Fruit fly (Drosophila melanogaster) whole organism, embryonic: ENCODE data around the gene Unc-115b.
A peak's percentile ranks its signal among the peaks of the same experiment; 100 is the strongest.

Experiments used
- BEAF-32 ChIP-seq: fragments of 200-800 bp; sonication (Bioruptor generic); optimal IDR thresholded peaks from 3 replicates; lab custom pipeline; 2017; ENCODE audit warnings: missing biosample characterization, missing genetic modification characterization, mild to moderate bottlenecking, moderate library complexity, missing genetic modification reagents
- Bdp1 ChIP-seq: fragments of 200-800 bp; sonication (Bioruptor generic); optimal IDR thresholded peaks from 3 replicates; lab custom pipeline; 2016; ENCODE audit warnings: missing biosample characterization, missing genetic modification characterization
- BtbVII ChIP-seq: fragments of 200-800 bp; sonication (Bioruptor generic); optimal IDR thresholded peaks from 3 replicates; lab custom pipeline; 2017; ENCODE audit warnings: missing biosample characterization, mild to moderate bottlenecking, missing genetic modification characterization
- CG10209 ChIP-seq: fragments of 200-800 bp; sonication (Bioruptor generic); optimal IDR thresholded peaks from 3 replicates; lab custom pipeline; 2017; ENCODE audit warnings: missing biosample characterization, mild to moderate bottlenecking, missing genetic modification characterization, missing genetic modification reagents
- CG10543 ChIP-seq: fragments of 200-800 bp; sonication (Bioruptor generic); optimal IDR thresholded peaks from 3 replicates; lab custom pipeline; 2017; ENCODE audit warnings: missing biosample characterization, mild to moderate bottlenecking, missing genetic modification characterization, moderate library complexity
- CG11504 ChIP-seq: fragments of 200-800 bp; sonication (Bioruptor generic); optimal IDR thresholded peaks from 3 replicates; lab custom pipeline; 2019; ENCODE audit warnings: missing biosample characterization, mild to moderate bottlenecking, missing genetic modification characterization, moderate library complexity
- CG12769 ChIP-seq: fragments of 200-800 bp; sonication (Bioruptor generic); optimal IDR thresholded peaks from 2 replicates; lab custom pipeline; 2019; ENCODE audit warnings: missing biosample characterization, mild to moderate bottlenecking, missing genetic modification characterization, moderate library complexity
- CG13296 ChIP-seq: fragments of 200-800 bp; sonication (Bioruptor generic); optimal IDR thresholded peaks from 3 replicates; lab custom pipeline; 2018; ENCODE audit warnings: missing biosample characterization, mild to moderate bottlenecking, missing genetic modification characterization
- CG13894 ChIP-seq: fragments of 200-800 bp; sonication (Bioruptor generic); optimal IDR thresholded peaks from 3 replicates; lab custom pipeline; 2018; ENCODE audit warnings: missing biosample characterization, mild to moderate bottlenecking, missing genetic modification characterization, moderate library complexity
- CG14050 ChIP-seq: fragments of 200-800 bp; sonication (Bioruptor generic); IDR thresholded peaks from 3 replicates; pipeline ENCODE4 v1.3.6; 2022; ENCODE audit warnings: missing biosample characterization, missing genetic modification characterization
- CG15514 ChIP-seq: fragments of 200-800 bp; sonication (Bioruptor generic); optimal IDR thresholded peaks from 3 replicates; lab custom pipeline; 2017; ENCODE audit warnings: missing biosample characterization, missing genetic modification characterization, mild to moderate bottlenecking, moderate library complexity, missing genetic modification reagents
- CG16813 ChIP-seq: fragments of 200-800 bp; sonication (Bioruptor generic); IDR thresholded peaks from 3 replicates; pipeline ENCODE4 v1.3.6; 2022; ENCODE audit warnings: missing biosample characterization, missing genetic modification characterization; ENCODE audit not compliant: partially characterized antibody
- CG17385 ChIP-seq: fragments of 200-800 bp; sonication (Bioruptor generic); optimal IDR thresholded peaks from 3 replicates; lab custom pipeline; 2018; ENCODE audit warnings: missing biosample characterization, mild to moderate bottlenecking, missing genetic modification characterization
- CG17912 ChIP-seq: fragments of 200-800 bp; sonication (Bioruptor generic); optimal IDR thresholded peaks from 2 replicates; lab custom pipeline; 2018; ENCODE audit warnings: missing biosample characterization, mild to moderate bottlenecking, missing genetic modification characterization
- CG31365 ChIP-seq: fragments of 200-800 bp; sonication (Bioruptor generic); optimal IDR thresholded peaks from 2 replicates; lab custom pipeline; 2018; ENCODE audit warnings: missing biosample characterization, mild to moderate bottlenecking, missing genetic modification characterization
- CG4328 ChIP-seq: fragments of 200-800 bp; sonication (Bioruptor generic); optimal IDR thresholded peaks from 3 replicates; lab custom pipeline; 2017; ENCODE audit warnings: missing biosample characterization, missing genetic modification reagents, missing genetic modification characterization
- CG6813 ChIP-seq: fragments of 200-800 bp; sonication (Bioruptor generic); optimal IDR thresholded peaks from 2 replicates; lab custom pipeline; 2017; ENCODE audit warnings: missing biosample characterization, missing genetic modification characterization, mild to moderate bottlenecking, moderate library complexity, missing genetic modification reagents
- CG7987 ChIP-seq: fragments of 200-800 bp; sonication (Bioruptor generic); optimal IDR thresholded peaks from 2 replicates; lab custom pipeline; 2018; ENCODE audit warnings: missing biosample characterization, mild to moderate bottlenecking, missing genetic modification characterization, moderate library complexity
- CG8290 ChIP-seq, 3 experiments: fragments of 200-800 bp; sonication (Bioruptor generic); optimal IDR thresholded peaks; 2 replicates each; lab custom pipeline; 2016 to 2019; ENCODE audit warnings: missing biosample characterization in 3 of 3, missing genetic modification characterization in 3 of 3, mild to moderate bottlenecking in 2 of 3, moderate library complexity in 1 of 3
- CHES-1-like ChIP-seq: fragments of 200-800 bp; sonication (Bioruptor generic); optimal IDR thresholded peaks from 2 replicates; lab custom pipeline; 2016; ENCODE audit warnings: missing biosample characterization, missing genetic modification characterization
- Eip74EF ChIP-seq, 2 experiments: fragments of 200-800 bp in 1 of 2; fragments of >200 bp in 1 of 2; sonication (Bioruptor generic) in 1 of 2; optimal IDR thresholded peaks; 2 replicates each; lab custom pipeline; 2017 to 2019; ENCODE audit warnings: missing biosample characterization in 2 of 2, missing genetic modification characterization in 2 of 2, mild to moderate bottlenecking in 1 of 2, moderate library complexity in 1 of 2
- HHEX ChIP-seq: fragments of 200-800 bp; sonication (Bioruptor generic); optimal IDR thresholded peaks from 3 replicates; lab custom pipeline; 2017; ENCODE audit warnings: missing biosample characterization, mild to moderate bottlenecking, missing genetic modification characterization, missing genetic modification reagents
- HmgZ ChIP-seq: fragments of 200-800 bp; sonication (Bioruptor generic); optimal IDR thresholded peaks from 2 replicates; lab custom pipeline; 2018; ENCODE audit warnings: missing biosample characterization, mild to moderate bottlenecking, missing genetic modification characterization
- Hr51 ChIP-seq, 2 experiments: fragments of 200-800 bp; sonication (Bioruptor generic); optimal IDR thresholded peaks; 2 replicates in 1 of 2; 3 replicates in 1 of 2; lab custom pipeline; 2016 to 2018; ENCODE audit warnings: missing biosample characterization in 2 of 2, missing genetic modification characterization in 2 of 2, mild to moderate bottlenecking in 1 of 2, moderate library complexity in 1 of 2
- Meics ChIP-seq: fragments of 200-800 bp; sonication (Bioruptor generic); optimal IDR thresholded peaks from 2 replicates; lab custom pipeline; 2017; ENCODE audit warnings: missing biosample characterization, mild to moderate bottlenecking, missing genetic modification characterization
- Side ChIP-seq: fragments of 200-800 bp; sonication (Bioruptor generic); optimal IDR thresholded peaks from 2 replicates; lab custom pipeline; 2016; ENCODE audit warnings: missing biosample characterization, missing genetic modification characterization
- Sox100B ChIP-seq: fragments of 200-800 bp; sonication (Bioruptor generic); optimal IDR thresholded peaks from 3 replicates; lab custom pipeline; 2018; ENCODE audit warnings: missing biosample characterization, mild to moderate bottlenecking, missing genetic modification characterization
- Sox102F ChIP-seq: fragments of 200-800 bp; sonication (Bioruptor generic); optimal IDR thresholded peaks from 2 replicates; lab custom pipeline; 2018; ENCODE audit warnings: missing biosample characterization, mild to moderate bottlenecking, missing genetic modification characterization, moderate library complexity
- Ssrp ChIP-seq: fragments of 200-800 bp; sonication (Bioruptor generic); optimal IDR thresholded peaks from 2 replicates; lab custom pipeline; 2018; ENCODE audit warnings: missing biosample characterization, mild to moderate bottlenecking, missing genetic modification characterization, moderate library complexity
- Vsx1 ChIP-seq: fragments of 200-800 bp; sonication (Bioruptor generic); optimal IDR thresholded peaks from 2 replicates; lab custom pipeline; 2017; ENCODE audit warnings: missing biosample characterization, mild to moderate bottlenecking, missing genetic modification characterization, missing genetic modification reagents
- Xbp1 ChIP-seq: fragments of 200-800 bp; sonication (Bioruptor generic); optimal IDR thresholded peaks from 3 replicates; lab custom pipeline; 2016; ENCODE audit warnings: missing biosample characterization, mild to moderate bottlenecking, missing genetic modification characterization
- abd-A ChIP-seq: fragments of 200-800 bp; sonication (Bioruptor generic); optimal IDR thresholded peaks from 3 replicates; lab custom pipeline; 2019; ENCODE audit warnings: missing biosample characterization, mild to moderate bottlenecking, missing genetic modification characterization, moderate library complexity
- ac ChIP-seq: fragments of 200-800 bp; sonication (Bioruptor generic); optimal IDR thresholded peaks from 3 replicates; lab custom pipeline; 2017; ENCODE audit warnings: missing biosample characterization, mild to moderate bottlenecking, missing genetic modification characterization
- chn ChIP-seq: fragments of 200-800 bp; sonication (Bioruptor generic); optimal IDR thresholded peaks from 2 replicates; lab custom pipeline; 2016; ENCODE audit warnings: missing biosample characterization, missing genetic modification characterization
- fd3F ChIP-seq: fragments of 200-800 bp; sonication (Bioruptor generic); optimal IDR thresholded peaks from 2 replicates; lab custom pipeline; 2018; ENCODE audit warnings: missing biosample characterization, mild to moderate bottlenecking, missing genetic modification characterization, moderate library complexity
- gce ChIP-seq: fragments of 200-800 bp; sonication (Bioruptor generic); IDR thresholded peaks from 3 replicates; pipeline ENCODE4 v1.3.6; 2022; ENCODE audit warnings: missing biosample characterization, missing genetic modification characterization
- grn ChIP-seq: fragments of 200-800 bp; sonication (Bioruptor generic); optimal IDR thresholded peaks from 3 replicates; lab custom pipeline; 2017; ENCODE audit warnings: missing biosample characterization, missing genetic modification characterization
- her ChIP-seq: fragments of 200-800 bp; sonication (Bioruptor generic); optimal IDR thresholded peaks from 2 replicates; lab custom pipeline; 2016; ENCODE audit warnings: missing biosample characterization, missing genetic modification characterization
- hth ChIP-seq: fragments of >200 bp; optimal IDR thresholded peaks from 2 replicates; lab custom pipeline; 2017; ENCODE audit warnings: inconsistent platforms
- mam ChIP-seq: fragments of 200-800 bp; sonication (Bioruptor generic); optimal IDR thresholded peaks from 3 replicates; lab custom pipeline; 2016; ENCODE audit warnings: missing biosample characterization, missing genetic modification characterization
- mirr ChIP-seq: fragments of 200-800 bp; sonication (Bioruptor generic); optimal IDR thresholded peaks from 3 replicates; lab custom pipeline; 2018; ENCODE audit warnings: missing biosample characterization, mild to moderate bottlenecking, missing genetic modification characterization
- org-1 ChIP-seq: fragments of 200-800 bp; sonication (Bioruptor generic); optimal IDR thresholded peaks from 2 replicates; lab custom pipeline; 2017; ENCODE audit warnings: missing biosample characterization, missing genetic modification characterization
- pb ChIP-seq: fragments of 200-800 bp; sonication (Bioruptor generic); optimal IDR thresholded peaks from 3 replicates; lab custom pipeline; 2016; ENCODE audit warnings: missing biosample characterization, missing genetic modification characterization
- pho ChIP-seq: fragments of 200-800 bp; sonication (Bioruptor generic); optimal IDR thresholded peaks from 2 replicates; lab custom pipeline; 2016; ENCODE audit warnings: missing biosample characterization, missing genetic modification characterization
- scrt ChIP-seq: fragments of 200-800 bp; sonication (Bioruptor generic); optimal IDR thresholded peaks from 2 replicates; lab custom pipeline; 2018; ENCODE audit warnings: missing biosample characterization, mild to moderate bottlenecking, missing genetic modification characterization, moderate library complexity
- shn ChIP-seq: fragments of 200-800 bp; sonication (Bioruptor generic); optimal IDR thresholded peaks from 3 replicates; lab custom pipeline; 2016; ENCODE audit warnings: missing biosample characterization, missing genetic modification characterization
- sisA ChIP-seq: fragments of 200-800 bp; sonication (Bioruptor generic); IDR thresholded peaks from 2 replicates; pipeline ENCODE4 v1.3.6; 2022; ENCODE audit warnings: missing biosample characterization, missing genetic modification characterization
- tx ChIP-seq: fragments of 200-800 bp; sonication (Bioruptor generic); optimal IDR thresholded peaks from 2 replicates; lab custom pipeline; 2016; ENCODE audit warnings: missing biosample characterization, missing genetic modification characterization

Gene Unc-115b

DNA sequence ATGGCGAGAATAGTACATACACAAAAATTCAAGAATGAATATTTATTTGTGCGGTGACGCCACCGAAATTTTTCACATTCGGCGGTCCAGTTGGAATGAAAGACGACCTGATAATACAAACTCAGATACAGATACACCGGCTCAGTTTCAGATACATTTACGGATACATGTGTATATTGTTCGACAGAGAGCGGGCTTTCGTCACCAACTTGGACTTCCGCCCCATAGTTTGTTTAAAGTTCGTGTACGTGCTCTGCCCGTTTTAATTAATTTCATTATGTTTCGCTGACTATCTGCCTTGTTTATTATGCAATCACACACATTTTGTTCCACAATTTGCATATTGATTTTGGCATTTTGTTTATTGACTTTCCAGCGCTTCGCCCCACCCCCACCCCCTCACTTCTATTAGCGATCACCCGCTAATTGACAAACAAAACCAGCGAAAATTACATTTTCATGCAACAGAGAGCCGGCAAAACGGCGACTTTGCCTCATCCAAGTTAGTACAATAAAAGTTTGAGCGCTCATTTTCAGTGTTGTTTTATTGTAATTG, 8.7 kb upstream of the Unc-115b start (continued):
- TF ChIP-seq CG8290 (GFP tag; optimal IDR thresholded peaks at IDR 0.05; lab: Kevin White, UChicago) (no peak), CG8290 (tag; optimal IDR thresholded peaks at IDR 0.05; lab: Kevin White, UChicago) (peak in 1 of 2 experiments; percentile 62), CG17385 (peak; percentile 14), sisA (GFP tag; lab: Robert Waterston, UW) (no peak), chn (no peak), pho (GFP tag; lab: Kevin White, UChicago) (peak; percentile 44), Hr51 (GFP tag; optimal IDR thresholded peaks at IDR 0.05; lab: Kevin White, UChicago) (peak in 1 of 2 experiments; percentile 23), CG13894 (peak; percentile 45), CG13296 (GFP tag; lab: Kevin White, UChicago) (peak; percentile 66), BtbVII (GFP tag; lab: Kevin White, UChicago) (peak; percentile 31), pb (peak; percentile 9), HmgZ (peak; percentile 21), Ssrp (tag; lab: Kevin White, UChicago) (no peak), Side (peak; percentile 28), CG15514 (peak; percentile 30), abd-A (tag; lab: Kevin White, UChicago) (peak; percentile 3), Eip74EF (GFP tag; optimal IDR thresholded peaks at IDR 0.05; lab: Kevin White, UChicago) (peak in 1 of 2 experiments; percentile 51), CG10543 (GFP tag; lab: Kevin White, UChicago) (peak; percentile 61), org-1 (GFP tag; lab: Kevin White, UChicago) (peak; percentile 33), CG11504 (no peak), fd3F (GFP tag; lab: Kevin White, UChicago) (peak; percentile 51), CG17912 (GFP tag; lab: Kevin White, UChicago) (peak; percentile 15), mam (peak; percentile 21), CG6813 (GFP tag; lab: Kevin White, UChicago) (peak; percentile 46), CG7987 (GFP tag; lab: Kevin White, UChicago) (peak; percentile 0), her (GFP tag; lab: Kevin White, UChicago) (peak; percentile 38), tx (GFP tag; lab: Kevin White, UChicago) (peak; percentile 9), CG31365 (tag; lab: Kevin White, UChicago) (peak; percentile 20), mirr (GFP tag; lab: Kevin White, UChicago) (peak; percentile 86), Xbp1 (GFP tag; lab: Kevin White, UChicago) (no peak), grn (no peak), CG14050 (GFP tag; lab: Robert Waterston, UW) (no peak), HHEX (GFP tag; lab: Kevin White, UChicago) (peak; percentile 67), gce (GFP tag; lab: Robert Waterston, UW) (no peak), CHES-1-like (GFP tag; lab: Kevin White, UChicago) (peak; percentile 42), Bdp1 (peak; percentile 5), CG10209 (peak; percentile 34), CG16813 (GFP tag; lab: Robert Waterston, UW) (no peak), ac (GFP tag; lab: Kevin White, UChicago) (no peak), Sox102F (peak; percentile 17), CG12769 (tag; lab: Kevin White, UChicago) (peak; percentile 57), Meics (peak; percentile 93), Vsx1 (GFP tag; lab: Kevin White, UChicago) (peak; percentile 22), CG4328 (peak; percentile 16), Sox100B (GFP tag; lab: Kevin White, UChicago) (peak; percentile 31), scrt (GFP tag; lab: Kevin White, UChicago) (peak; percentile 14), hth (lab: Kevin White, UChicago) (no peak), BEAF-32 (GFP tag; lab: Kevin White, UChicago) (no peak), shn (GFP tag; lab: Kevin White, UChicago) (peak; percentile 2)
